Fruit fly (Drosophila melanogaster): Measurements from ENCODE around the gene jhamt.

dm6 chr2L:16351805-16352584, 13.7 kb upstream of the jhamt start:
- TF ChIP-seq CG8478 (optimal IDR thresholded peaks at IDR 0.05) (no peak), CTCF (optimal IDR thresholded peaks at IDR 0.05) (no peak)
